Worm (Caenorhabditis elegans): ENCODE data around the gene C16C8.8.

ce11 chrII:3438280-3438679 is 23.2 kb downstream of the C16C8.8 start:
- no peak for TF ChIP-seq ama-1 (optimal IDR thresholded peaks at IDR 0.05)
- no peak for TF ChIP-seq ama-1 (GFP tag; optimal IDR thresholded peaks at IDR 0.05)
- no peak for TF ChIP-seq akir-1 (GFP tag; optimal IDR thresholded peaks at IDR 0.05)
- no peak for TF ChIP-seq F55B11.4 (tag; optimal IDR thresholded peaks at IDR 0.05; ENCODE audit: borderline replicate concordance, insufficient read depth)
- TF ChIP-seq F52B5.7 (tag; optimal IDR thresholded peaks at IDR 0.05), result no peak
- no peak for TF ChIP-seq unc-62 (GFP tag; optimal IDR thresholded peaks at IDR 0.05)
- TF ChIP-seq sdz-38 (tag; optimal IDR thresholded peaks at IDR 0.05), result no peak
- TF ChIP-seq nfya-1 (tag; optimal IDR thresholded peaks at IDR 0.05; ENCODE audit: borderline replicate concordance, insufficient read depth), result no peak
- TF ChIP-seq egl-18 (GFP tag; IDR thresholded peaks at IDR 0.05), result no peak
- no peak for TF ChIP-seq ceh-100 (GFP tag; IDR thresholded peaks at IDR 0.05)
- no peak for TF ChIP-seq sea-2 (GFP tag; IDR thresholded peaks at IDR 0.05)
